Fruit fly (Drosophila melanogaster) whole organism, prepupa: ENCODE data around the gene Surf1.
A peak's percentile ranks its signal among the peaks of the same experiment; 100 is the strongest.

Experiments
- CG10669 ChIP-seq: fragments of 200-800 bp; sonication (Bioruptor generic); optimal IDR thresholded peaks from 3 replicates; lab custom pipeline; 2018; ENCODE audit warnings: missing biosample characterization, mild to moderate bottlenecking, missing genetic modification characterization, moderate library complexity
- CG11902 ChIP-seq: fragments of 200-800 bp; sonication (Bioruptor generic); optimal IDR thresholded peaks from 3 replicates; lab custom pipeline; 2016; ENCODE audit warnings: missing biosample characterization, missing genetic modification characterization
- CG3032 ChIP-seq: fragments of 200-800 bp; optimal IDR thresholded peaks from 2 replicates; lab custom pipeline; 2019; ENCODE audit warnings: missing biosample characterization, mild to moderate bottlenecking, missing genetic modification characterization, moderate library complexity
- CG32006 ChIP-seq: fragments of 200-800 bp; sonication (Bioruptor generic); optimal IDR thresholded peaks from 3 replicates; lab custom pipeline; 2017; ENCODE audit warnings: missing biosample characterization, mild to moderate bottlenecking, missing genetic modification characterization
- CG34406 ChIP-seq: fragments of 200-800 bp; sonication (Bioruptor generic); optimal IDR thresholded peaks from 3 replicates; lab custom pipeline; 2016; ENCODE audit warnings: missing biosample characterization, missing genetic modification characterization
- CG3919 ChIP-seq: fragments of 200-800 bp; sonication (Bioruptor generic); optimal IDR thresholded peaks from 3 replicates; lab custom pipeline; 2016; ENCODE audit warnings: missing biosample characterization, missing genetic modification characterization
- CG4318 ChIP-seq: fragments of 200-800 bp; sonication (Bioruptor generic); optimal IDR thresholded peaks from 3 replicates; lab custom pipeline; 2017; ENCODE audit warnings: missing biosample characterization, mild to moderate bottlenecking, missing genetic modification characterization
- CG6163 ChIP-seq: fragments of 200-800 bp; sonication (Bioruptor generic); IDR thresholded peaks from 3 replicates; pipeline ENCODE4 v1.3.6; 2022; ENCODE audit warnings: missing biosample characterization, missing genetic modification characterization
- CG6808 ChIP-seq: fragments of 200-800 bp; sonication (Bioruptor generic); optimal IDR thresholded peaks from 3 replicates; lab custom pipeline; 2017; ENCODE audit warnings: missing biosample characterization, missing genetic modification characterization, mild to moderate bottlenecking, moderate library complexity, missing genetic modification reagents
- CG6854 ChIP-seq: fragments of 200-800 bp; sonication (Bioruptor generic); optimal IDR thresholded peaks from 2 replicates; lab custom pipeline; 2017; ENCODE audit warnings: missing biosample characterization, mild to moderate bottlenecking, missing genetic modification characterization
- CG8119 ChIP-seq: fragments of 200-800 bp; sonication (Bioruptor generic); IDR thresholded peaks from 3 replicates; pipeline ENCODE4 v1.3.6; 2022; ENCODE audit warnings: missing biosample characterization, missing genetic modification characterization
- CG8319 ChIP-seq: fragments of 200-800 bp; sonication (Bioruptor generic); optimal IDR thresholded peaks from 3 replicates; lab custom pipeline; 2016; ENCODE audit warnings: missing biosample characterization, missing genetic modification characterization
- CG9139 ChIP-seq: fragments of 200-800 bp; sonication (Bioruptor generic); optimal IDR thresholded peaks from 3 replicates; lab custom pipeline; 2017; ENCODE audit warnings: missing biosample characterization, mild to moderate bottlenecking, missing genetic modification characterization
- Eip75B ChIP-seq: fragments of 200-800 bp; sonication (Bioruptor generic); optimal IDR thresholded peaks from 3 replicates; lab custom pipeline; 2016; ENCODE audit warnings: missing biosample characterization, missing genetic modification characterization
- Eip78C ChIP-seq: fragments of 200-800 bp; sonication (Bioruptor generic); peaks from one replicate; lab custom pipeline; 2016; ENCODE audit warnings: missing biosample characterization, missing genetic modification characterization
- Ets96B ChIP-seq: fragments of 200-800 bp; optimal IDR thresholded peaks from 2 replicates; lab custom pipeline; 2019; ENCODE audit warnings: missing biosample characterization, mild to moderate bottlenecking, missing genetic modification characterization, moderate library complexity
- Gug ChIP-seq: fragments of 200-800 bp; sonication (Bioruptor generic); IDR thresholded peaks from 2 replicates; pipeline ENCODE4 v1.3.6; 2022; ENCODE audit warnings: missing biosample characterization, missing genetic modification characterization
- Lpt ChIP-seq: fragments of 200-800 bp; sonication (Bioruptor generic); optimal IDR thresholded peaks from 3 replicates; lab custom pipeline; 2016; ENCODE audit warnings: missing biosample characterization, missing genetic modification characterization
- Smox ChIP-seq: fragments of 200-800 bp; sonication (Bioruptor generic); optimal IDR thresholded peaks from 3 replicates; lab custom pipeline; 2016; ENCODE audit warnings: missing biosample characterization, missing genetic modification characterization
- Sox15 ChIP-seq: fragments of 200-800 bp; sonication (Bioruptor generic); optimal IDR thresholded peaks from 3 replicates; lab custom pipeline; 2016; ENCODE audit warnings: missing biosample characterization, missing genetic modification characterization
- dac ChIP-seq: fragments of 200-800 bp; sonication (Bioruptor generic); optimal IDR thresholded peaks from 2 replicates; lab custom pipeline; 2017; ENCODE audit warnings: missing biosample characterization, mild to moderate bottlenecking, missing genetic modification characterization
- dsx ChIP-seq: fragments of 200-800 bp; optimal IDR thresholded peaks from 3 replicates; lab custom pipeline; 2019; ENCODE audit warnings: missing biosample characterization, mild to moderate bottlenecking, missing genetic modification characterization, moderate library complexity; ENCODE audit not compliant: poor library complexity, severe bottlenecking
- esn ChIP-seq: fragments of 200-800 bp; sonication (Bioruptor generic); optimal IDR thresholded peaks from 2 replicates; lab custom pipeline; 2016; ENCODE audit warnings: missing biosample characterization, mild to moderate bottlenecking, missing genetic modification characterization, moderate library complexity
- fd59A ChIP-seq: fragments of 200-800 bp; sonication (Bioruptor generic); optimal IDR thresholded peaks from 2 replicates; lab custom pipeline; 2017; ENCODE audit warnings: missing biosample characterization, mild to moderate bottlenecking, missing genetic modification characterization, missing genetic modification reagents
- fd85E ChIP-seq: fragments of 200-800 bp; sonication (Bioruptor generic); optimal IDR thresholded peaks from 3 replicates; lab custom pipeline; 2016; ENCODE audit warnings: missing biosample characterization, missing genetic modification characterization
- lz ChIP-seq: fragments of 200-800 bp; sonication (Bioruptor generic); optimal IDR thresholded peaks from 3 replicates; lab custom pipeline; 2016; ENCODE audit warnings: missing biosample characterization, missing genetic modification characterization
- net ChIP-seq: fragments of 200-800 bp; sonication (Bioruptor generic); optimal IDR thresholded peaks from 3 replicates; lab custom pipeline; 2016; ENCODE audit warnings: missing biosample characterization, missing genetic modification characterization
- pdm3 ChIP-seq: fragments of 200-800 bp; sonication (Bioruptor generic); optimal IDR thresholded peaks from 3 replicates; lab custom pipeline; 2016; ENCODE audit warnings: missing biosample characterization, missing genetic modification characterization
- spab ChIP-seq: fragments of 200-800 bp; sonication (Bioruptor generic); optimal IDR thresholded peaks from 2 replicates; lab custom pipeline; 2017; ENCODE audit warnings: missing biosample characterization, mild to moderate bottlenecking, missing genetic modification characterization, missing genetic modification reagents
- ss ChIP-seq, 2 experiments: fragments of 200-800 bp; sonication (Bioruptor generic); optimal IDR thresholded peaks; 2 replicates in 1 of 2; 3 replicates in 1 of 2; lab custom pipeline; 2017 to 2018; ENCODE audit warnings: mild to moderate bottlenecking in 2 of 2, missing biosample characterization in 2 of 2, missing genetic modification characterization in 2 of 2, moderate library complexity in 1 of 2
- svp ChIP-seq: fragments of 200-800 bp; sonication (Bioruptor generic); peaks from one replicate; lab custom pipeline; 2016; ENCODE audit warnings: missing biosample characterization, missing genetic modification characterization
- vri ChIP-seq: fragments of 200-800 bp; sonication (Bioruptor generic); optimal IDR thresholded peaks from 3 replicates; lab custom pipeline; 2016; ENCODE audit warnings: missing biosample characterization, mild to moderate bottlenecking, missing genetic modification characterization

Gene Surf1

DNA sequence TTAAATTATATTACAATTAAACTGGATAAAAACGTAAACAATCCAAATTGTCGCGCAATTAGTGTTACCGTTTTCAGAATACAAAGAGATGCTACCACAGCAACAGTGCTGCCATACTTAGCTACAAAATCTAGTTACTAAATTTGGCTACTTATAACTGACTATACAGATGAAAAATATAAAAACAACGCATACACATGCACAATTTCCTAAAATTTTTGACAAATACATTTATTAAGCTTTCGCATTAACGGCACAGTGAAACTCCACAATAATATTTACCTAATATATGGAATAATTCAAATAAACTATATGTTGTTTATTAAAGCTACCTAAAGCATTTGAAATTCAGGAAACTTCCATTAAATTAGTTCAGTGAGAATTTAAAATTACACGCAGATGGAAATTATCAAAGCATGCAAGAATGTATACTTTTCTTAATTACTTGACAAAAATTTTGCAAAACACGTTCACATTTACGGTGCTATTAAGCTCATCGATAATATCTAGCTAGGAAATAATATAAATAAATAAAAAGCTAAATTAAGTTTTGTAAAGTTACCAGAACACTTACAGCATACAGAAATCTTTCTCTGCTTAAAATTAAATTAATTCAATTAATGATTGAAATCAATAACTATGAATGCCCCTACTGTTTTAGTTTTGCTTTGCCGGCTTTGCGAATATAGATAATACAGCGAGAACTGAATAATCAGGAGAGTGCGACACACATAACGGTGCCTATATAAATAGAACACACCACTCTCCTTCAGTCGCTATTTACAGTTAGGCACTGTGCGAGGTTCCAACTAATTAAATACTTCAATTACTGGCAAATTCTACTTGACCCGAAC, 11.0 kb downstream of the Surf1 start, which contains the start of the genes Mis12 and CG9953 (continued):
- peak; percentile 14 for TF ChIP-seq CG11902
- peak; percentile 31 for TF ChIP-seq CG6808 (GFP tag; lab: Kevin White, UChicago)
- no peak for TF ChIP-seq fd85E
- peak; percentile 44 for TF ChIP-seq CG3919 (GFP tag; lab: Kevin White, UChicago)
- TF ChIP-seq Ets96B (tag; lab: Kevin White, UChicago) = peak; percentile 27
- no peak for TF ChIP-seq CG9139 (GFP tag; lab: Kevin White, UChicago)
- TF ChIP-seq Eip78C (GFP tag; lab: Kevin White, UChicago) = peak; percentile 86
- TF ChIP-seq spab = no peak
- no peak for TF ChIP-seq Lpt
- TF ChIP-seq dsx = no peak
- no peak for TF ChIP-seq CG6854 (GFP tag; lab: Kevin White, UChicago)
- peak; percentile 63 for TF ChIP-seq esn (GFP tag; lab: Kevin White, UChicago)
- TF ChIP-seq Sox15 (GFP tag; lab: Kevin White, UChicago) = peak; percentile 28
- TF ChIP-seq CG4318 (GFP tag; lab: Kevin White, UChicago) = peak; percentile 55
- TF ChIP-seq Smox = no peak
- TF ChIP-seq lz (GFP tag; lab: Kevin White, UChicago) = peak; percentile 48
- peak; percentile 74 for TF ChIP-seq CG6163 (GFP tag; lab: Robert Waterston, UW)
- peak; percentile 55 for TF ChIP-seq pdm3 (GFP tag; lab: Kevin White, UChicago)
- peak; percentile 25 for TF ChIP-seq CG3032
- TF ChIP-seq net (GFP tag; lab: Kevin White, UChicago) = peak; percentile 18
- peak; percentile 27; the same call in 1 of the 2 replicates for TF ChIP-seq Gug (GFP tag; lab: Robert Waterston, UW)
- TF ChIP-seq Eip75B (GFP tag; lab: Kevin White, UChicago) = peak; percentile 33
- peak; percentile 67 for TF ChIP-seq CG32006 (GFP tag; lab: Kevin White, UChicago)

DNA sequence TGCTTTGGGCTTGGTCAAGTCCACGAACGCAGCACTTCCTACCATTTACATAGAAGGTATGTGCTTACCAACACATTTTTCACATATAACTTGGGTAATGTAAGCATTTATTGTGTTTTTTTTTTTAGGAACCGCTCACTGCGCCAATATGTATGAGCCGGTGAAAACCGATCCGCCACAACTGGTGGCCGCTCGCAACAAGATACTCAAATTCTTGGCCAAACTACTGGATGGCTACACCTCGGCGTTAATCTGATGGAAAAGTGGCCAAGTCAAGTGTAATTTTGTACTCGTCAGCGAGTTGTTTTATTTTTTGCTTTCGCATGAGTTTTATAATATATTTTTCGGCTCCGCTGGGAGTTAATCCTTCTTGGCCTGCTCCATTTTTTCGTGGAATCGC, 13.2 kb downstream of the Surf1 start:
- TF ChIP-seq CG10669 (GFP tag; lab: Kevin White, UChicago) = no peak
- no peak for TF ChIP-seq Gug (GFP tag; lab: Robert Waterston, UW)
- TF ChIP-seq Eip78C (GFP tag; lab: Kevin White, UChicago) = no peak
- TF ChIP-seq CG8119 (GFP tag; lab: Robert Waterston, UW) = no peak
- TF ChIP-seq CG4318 (GFP tag; lab: Kevin White, UChicago) = no peak
- TF ChIP-seq dac (GFP tag; lab: Kevin White, UChicago) = no peak
- no peak for TF ChIP-seq CG8319 (GFP tag; lab: Kevin White, UChicago)
- no peak for TF ChIP-seq svp (GFP tag; lab: Kevin White, UChicago)
- no peak for TF ChIP-seq Sox15 (GFP tag; lab: Kevin White, UChicago)
- no peak for TF ChIP-seq CG3032
- no peak for TF ChIP-seq vri (GFP tag; lab: Kevin White, UChicago)
- no peak for TF ChIP-seq CG34406
- TF ChIP-seq, all 60 proteins: peak for 0

dm6 chr3L:6972367-6972766, 14.2 kb downstream of the Surf1 start, which contains the start of gene CG10063:
CG10063 (minus strand) TSS chr3L:6972467.
- TF ChIP-seq fd59A (GFP tag; lab: Kevin White, UChicago) (no peak), CG6808 (GFP tag; lab: Kevin White, UChicago) (peak; percentile 75)

- TF ChIP-seq vri (GFP tag; lab: Kevin White, UChicago) = peak; percentile 3
- peak; percentile 18 for TF ChIP-seq svp (GFP tag; lab: Kevin White, UChicago)
- no peak for TF ChIP-seq CG3919 (GFP tag; lab: Kevin White, UChicago)
- peak; percentile 1 for TF ChIP-seq Eip78C (GFP tag; lab: Kevin White, UChicago)
- no peak for TF ChIP-seq ss (GFP tag; optimal IDR thresholded peaks at IDR 0.05; lab: Kevin White, UChicago)
These were observed 17.7 kb downstream of the Surf1 start for dm6 chr3L:6975875-6976274.
